Fruit fly (Drosophila melanogaster) whole organism, prepupa: ENCODE measurements around the gene Gr64c.
A peak's percentile ranks its signal among the peaks of the same experiment; 100 is the strongest.

Source experiments
- CG1621 ChIP-seq: fragments of 200-800 bp; sonication (Bioruptor generic); optimal IDR thresholded peaks from 3 replicates; lab custom pipeline; 2018; ENCODE audit warnings: missing biosample characterization, mild to moderate bottlenecking, missing genetic modification characterization
- Gug ChIP-seq: fragments of 200-800 bp; sonication (Bioruptor generic); IDR thresholded peaks from 2 replicates; pipeline ENCODE4 v1.3.6; 2022; ENCODE audit warnings: missing biosample characterization, missing genetic modification characterization
- Sox15 ChIP-seq: fragments of 200-800 bp; sonication (Bioruptor generic); optimal IDR thresholded peaks from 3 replicates; lab custom pipeline; 2016; ENCODE audit warnings: missing biosample characterization, missing genetic modification characterization
- acj6 ChIP-seq: fragments of 200-800 bp; sonication (Bioruptor generic); optimal IDR thresholded peaks from 3 replicates; lab custom pipeline; 2016; ENCODE audit warnings: missing biosample characterization, missing genetic modification characterization
- eg ChIP-seq: fragments of 200-800 bp; sonication (Bioruptor generic); IDR thresholded peaks from 3 replicates; pipeline ENCODE4 v1.3.6; 2022; ENCODE audit warnings: missing biosample characterization, missing genetic modification characterization
- fd85E ChIP-seq: fragments of 200-800 bp; sonication (Bioruptor generic); optimal IDR thresholded peaks from 3 replicates; lab custom pipeline; 2016; ENCODE audit warnings: missing biosample characterization, missing genetic modification characterization
- topi ChIP-seq: fragments of 200-800 bp; sonication (Bioruptor generic); optimal IDR thresholded peaks from 3 replicates; lab custom pipeline; 2016; ENCODE audit warnings: missing biosample characterization, missing genetic modification characterization

DNA sequence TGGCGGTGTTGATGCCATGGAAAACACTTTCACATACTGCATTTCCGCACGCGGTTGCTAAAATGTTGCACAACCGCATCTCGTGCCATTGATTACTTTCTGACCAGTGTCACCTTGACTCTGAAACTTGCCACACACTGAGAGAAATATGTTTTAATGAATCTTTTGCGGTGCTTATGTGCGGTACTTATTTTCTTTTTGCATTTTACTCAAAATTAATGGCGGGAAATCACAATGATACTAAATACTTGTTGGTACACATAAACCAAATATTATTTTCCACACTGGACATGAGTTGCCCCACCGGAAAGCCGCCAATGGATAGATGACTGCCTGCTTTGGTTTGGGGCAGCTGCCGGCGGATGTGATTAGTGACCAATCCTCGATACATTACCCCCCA, 28.4 kb downstream of the Gr64c start:
- TF ChIP-seq Gug (GFP tag; lab: Robert Waterston, UW) (no peak), acj6 (no peak), topi (no peak), Sox15 (GFP tag; lab: Kevin White, UChicago) (no peak), eg (GFP tag; lab: Robert Waterston, UW) (peak; percentile 40; the same call in 1 of the 3 replicates), CG1621 (tag; lab: Kevin White, UChicago) (no peak), fd85E (no peak)
